Fruit fly (Drosophila melanogaster): ENCODE data around the gene CG42588.

The CG42588 gene

dm6 chr3L:12806290-12806743, 7.7 kb upstream of the CG42588 start (continued):
- no peak for TF ChIP-seq jumu (GFP tag; optimal IDR thresholded peaks at IDR 0.05)
- TF ChIP-seq psq (GFP tag; optimal IDR thresholded peaks at IDR 0.05): peak; percentile 99
- no peak for TF ChIP-seq B-H1 (GFP tag; IDR thresholded peaks at IDR 0.05)
- peak; percentile 73 for TF ChIP-seq Blimp-1 (GFP tag; optimal IDR thresholded peaks at IDR 0.05)
- TF ChIP-seq nerfin-1 (tag; optimal IDR thresholded peaks at IDR 0.05): peak; percentile 22
- TF ChIP-seq danr (GFP tag; IDR thresholded peaks at IDR 0.05): no peak
- peak; percentile 34 for TF ChIP-seq CG9437 (GFP tag; optimal IDR thresholded peaks at IDR 0.05)
- TF ChIP-seq CG14710 (tag; optimal IDR thresholded peaks at IDR 0.05): peak; percentile 47
- TF ChIP-seq sens (GFP tag): peak; percentile 90
- TF ChIP-seq CG17186 (GFP tag; optimal IDR thresholded peaks at IDR 0.05): no peak
- no peak for TF ChIP-seq lov (optimal IDR thresholded peaks at IDR 0.05)
- TF ChIP-seq lov (GFP tag; IDR thresholded peaks at IDR 0.05): no peak; the same call in 2 of the 3 replicates
- TF ChIP-seq CG33213 (GFP tag; optimal IDR thresholded peaks at IDR 0.05): peak; percentile 36
- TF ChIP-seq Nf-YC (tag; optimal IDR thresholded peaks at IDR 0.05): peak; percentile 45
- TF ChIP-seq CG9609 (GFP tag; optimal IDR thresholded peaks at IDR 0.05): no peak
- peak; percentile 78 for TF ChIP-seq CG8924 (tag; optimal IDR thresholded peaks at IDR 0.05)
- no peak for TF ChIP-seq kni (GFP tag; optimal IDR thresholded peaks at IDR 0.05)
- peak; percentile 35 for TF ChIP-seq HmgZ (tag; optimal IDR thresholded peaks at IDR 0.05)
- TF ChIP-seq H2.0 (GFP tag; IDR thresholded peaks at IDR 0.05): peak; percentile 27; the same call in 1 of the 2 replicates
- peak; percentile 37 for TF ChIP-seq Elba2 (GFP tag; optimal IDR thresholded peaks at IDR 0.05)
- peak; percentile 64 for TF ChIP-seq oc (tag; optimal IDR thresholded peaks at IDR 0.05)
- TF ChIP-seq Hand (GFP tag; optimal IDR thresholded peaks at IDR 0.05): peak; percentile 50
- no peak for TF ChIP-seq tio (GFP tag; optimal IDR thresholded peaks at IDR 0.05)
- peak; percentile 7 for TF ChIP-seq CG15696 (tag; optimal IDR thresholded peaks at IDR 0.05)
- TF ChIP-seq CG15269 (tag; optimal IDR thresholded peaks at IDR 0.05): peak; percentile 80
- TF ChIP-seq CG1024 (GFP tag; IDR thresholded peaks at IDR 0.05): no peak
- peak; percentile 55 for TF ChIP-seq lbe (GFP tag; optimal IDR thresholded peaks at IDR 0.05)
- no peak for TF ChIP-seq wdn (GFP tag; IDR thresholded peaks at IDR 0.05)
- TF ChIP-seq CG31441 (GFP tag; IDR thresholded peaks at IDR 0.05): peak; percentile 78
- peak; percentile 7 for TF ChIP-seq CG30020 (tag; optimal IDR thresholded peaks at IDR 0.05)
- peak; percentile 15 for TF ChIP-seq Deaf1 (tag; optimal IDR thresholded peaks at IDR 0.05)
- TF ChIP-seq Hr51 (GFP tag; optimal IDR thresholded peaks at IDR 0.05): peak in 1 of 2 experiments; percentile 75
- TF ChIP-seq Xrp1 (GFP tag; IDR thresholded peaks at IDR 0.05): peak; percentile 57
- no peak for TF ChIP-seq prd (optimal IDR thresholded peaks at IDR 0.05)
- TF ChIP-seq prd (GFP tag; IDR thresholded peaks at IDR 0.05): 0 out of 3 replicates have a peak, but pooled peaks have one; percentile 34
- peak; percentile 17; the same call in 1 of the 2 replicates for TF ChIP-seq unc-4 (GFP tag; IDR thresholded peaks at IDR 0.05; ENCODE audit: partially characterized antibody)
- peak; percentile 40; the same call in 1 of the 2 replicates for TF ChIP-seq onecut (GFP tag; IDR thresholded peaks at IDR 0.05)
- peak; percentile 83 for TF ChIP-seq CG12391 (tag; optimal IDR thresholded peaks at IDR 0.05)
- no peak for TF ChIP-seq TFAM (GFP tag; optimal IDR thresholded peaks at IDR 0.05)
- TF ChIP-seq Sox102F (GFP tag; optimal IDR thresholded peaks at IDR 0.05): peak; percentile 65
- TF ChIP-seq sqz (GFP tag; optimal IDR thresholded peaks at IDR 0.05): no peak
- peak; percentile 12 for TF ChIP-seq org-1 (GFP tag; optimal IDR thresholded peaks at IDR 0.05)
- TF ChIP-seq gcm2 (GFP tag; optimal IDR thresholded peaks at IDR 0.05): no peak
- TF ChIP-seq chinmo (GFP tag; IDR thresholded peaks at IDR 0.05; ENCODE audit: partially characterized antibody): peak; percentile 95; the same call in 3 of the 4 replicates
- no peak for TF ChIP-seq vnd (GFP tag; IDR thresholded peaks at IDR 0.05; ENCODE audit: partially characterized antibody)
- TF ChIP-seq CG13775 (GFP tag; optimal IDR thresholded peaks at IDR 0.05): no peak
- no peak for TF ChIP-seq mirr (GFP tag; optimal IDR thresholded peaks at IDR 0.05)
- no peak for TF ChIP-seq hkb (optimal IDR thresholded peaks at IDR 0.05)
- TF ChIP-seq hkb (GFP tag; IDR thresholded peaks at IDR 0.05): peak; percentile 73; the same call in 1 of the 2 replicates
- TF ChIP-seq CG10654 (GFP tag; optimal IDR thresholded peaks at IDR 0.05): peak; percentile 43
- TF ChIP-seq Meics (GFP tag; optimal IDR thresholded peaks at IDR 0.05): peak; percentile 58
